Worm (Caenorhabditis elegans) whole organism, late embryonic: ENCODE measurements around the gene F21C10.5.
A peak's percentile ranks its signal among the peaks of the same experiment; 100 is the strongest.

Source experiments
- C08G9.2 ChIP-seq: sonication (generic microtip); optimal IDR thresholded peaks from 2 replicates; lab custom pipeline; 2016; ENCODE audit warnings: mild to moderate bottlenecking, missing genetic modification characterization, moderate library complexity, missing compliant biosample characterization
- C38D4.7 ChIP-seq: fragments of 200-800 bp; sonication (Bioruptor generic); optimal IDR thresholded peaks from 2 replicates; lab custom pipeline; 2018; ENCODE audit warnings: mild to moderate bottlenecking, missing genetic modification characterization, moderate library complexity, missing compliant biosample characterization
- F13H6.1 ChIP-seq: sonication (generic microtip); optimal IDR thresholded peaks from 2 replicates; lab custom pipeline; 2016; ENCODE audit warnings: missing genetic modification characterization, missing compliant biosample characterization
- K02D7.2 ChIP-seq: sonication (generic microtip); optimal IDR thresholded peaks from 2 replicates; lab custom pipeline; 2017; ENCODE audit warnings: mild to moderate bottlenecking, missing genetic modification characterization, missing compliant biosample characterization
- K09A11.1 ChIP-seq: sonication (generic microtip); optimal IDR thresholded peaks from 2 replicates; lab custom pipeline; 2017; ENCODE audit warnings: antibody characterized with exemption, mild to moderate bottlenecking, missing genetic modification characterization, missing compliant biosample characterization; ENCODE audit not compliant: insufficient read depth
- T23F11.4 ChIP-seq: fragments of 200-800 bp; sonication (Bioruptor generic); optimal IDR thresholded peaks from 2 replicates; lab custom pipeline; 2018; ENCODE audit warnings: mild to moderate bottlenecking, missing genetic modification characterization, missing compliant biosample characterization
- ahr-1 ChIP-seq: sonication (generic microtip); optimal IDR thresholded peaks from 2 replicates; lab custom pipeline; 2016; ENCODE audit warnings: missing genetic modification characterization, missing compliant biosample characterization
- ama-1 ChIP-seq: fragments of 150-350 bp; optimal IDR thresholded peaks from 2 replicates; lab custom pipeline; 2014
- ceh-14 ChIP-seq: sonication (generic microtip); optimal IDR thresholded peaks from 2 replicates; lab custom pipeline; 2016; ENCODE audit warnings: missing genotype, missing genetic modification characterization, missing compliant biosample characterization
- ceh-22 ChIP-seq: sonication (generic microtip); optimal IDR thresholded peaks from 2 replicates; lab custom pipeline; 2017; ENCODE audit warnings: missing biosample characterization, missing genetic modification characterization
- ceh-24 ChIP-seq: sonication (generic microtip); optimal IDR thresholded peaks from 2 replicates; lab custom pipeline; 2016; ENCODE audit warnings: mild to moderate bottlenecking, missing genetic modification characterization, missing compliant biosample characterization
- ceh-31 ChIP-seq: sonication (generic microtip); optimal IDR thresholded peaks from 2 replicates; lab custom pipeline; 2016; ENCODE audit warnings: missing genetic modification characterization, missing compliant biosample characterization
- ceh-48 ChIP-seq: sonication (generic microtip); optimal IDR thresholded peaks from 2 replicates; lab custom pipeline; 2016; ENCODE audit warnings: missing genetic modification characterization, inconsistent platforms, missing compliant biosample characterization
- ceh-6 ChIP-seq: fragments of 200-800 bp; sonication (Bioruptor generic); optimal IDR thresholded peaks from 2 replicates; lab custom pipeline; 2018; ENCODE audit warnings: mild to moderate bottlenecking, missing genetic modification characterization, missing compliant biosample characterization
- che-1 ChIP-seq: sonication (generic microtip); optimal IDR thresholded peaks from 2 replicates; lab custom pipeline; 2016; ENCODE audit warnings: mild to moderate bottlenecking, missing genetic modification characterization, missing compliant biosample characterization
- dve-1 ChIP-seq: sonication (generic microtip); optimal IDR thresholded peaks from 2 replicates; lab custom pipeline; 2017; ENCODE audit warnings: antibody characterized with exemption, mild to moderate bottlenecking, missing genetic modification characterization, missing compliant biosample characterization
- elt-2 ChIP-seq: sonication (generic microtip); optimal IDR thresholded peaks from 2 replicates; lab custom pipeline; 2016; ENCODE audit warnings: missing genetic modification reagents, missing genetic modification characterization, missing compliant biosample characterization
- elt-4 ChIP-seq: sonication (generic microtip); optimal IDR thresholded peaks from 2 replicates; lab custom pipeline; 2016; ENCODE audit warnings: missing genetic modification characterization, missing compliant biosample characterization
- eyg-1 ChIP-seq: sonication (generic microtip); optimal IDR thresholded peaks from 2 replicates; lab custom pipeline; 2016; ENCODE audit warnings: missing genotype, missing genetic modification characterization, missing compliant biosample characterization
- fax-1 ChIP-seq: sonication (generic microtip); optimal IDR thresholded peaks from 2 replicates; lab custom pipeline; 2016; ENCODE audit warnings: missing genotype, missing genetic modification characterization, missing compliant biosample characterization
- hlh-13 ChIP-seq: fragments of 200-800 bp; sonication (Bioruptor generic); optimal IDR thresholded peaks from 2 replicates; lab custom pipeline; 2018; ENCODE audit warnings: mild to moderate bottlenecking, missing genetic modification characterization, missing compliant biosample characterization
- hlh-15 ChIP-seq: sonication (generic microtip); optimal IDR thresholded peaks from 2 replicates; lab custom pipeline; 2016; ENCODE audit warnings: missing genetic modification characterization, missing compliant biosample characterization
- hlh-30 ChIP-seq: sonication (generic microtip); optimal IDR thresholded peaks from 2 replicates; lab custom pipeline; 2017; ENCODE audit warnings: antibody characterized with exemption, missing genetic modification characterization, missing compliant biosample characterization; ENCODE audit not compliant: insufficient read depth
- hlh-6 ChIP-seq: sonication (generic microtip); optimal IDR thresholded peaks from 2 replicates; lab custom pipeline; 2016; ENCODE audit warnings: missing genotype, missing genetic modification characterization, missing compliant biosample characterization
- hlh-8 ChIP-seq: sonication (generic microtip); optimal IDR thresholded peaks from 2 replicates; lab custom pipeline; 2016; ENCODE audit warnings: missing genotype, missing genetic modification characterization, missing compliant biosample characterization
- lin-11 ChIP-seq: fragments of 200-800 bp; sonication (Bioruptor generic); optimal IDR thresholded peaks from 2 replicates; lab custom pipeline; 2018; ENCODE audit warnings: mild to moderate bottlenecking, missing genetic modification characterization, missing compliant biosample characterization
- mec-3 ChIP-seq: sonication (generic microtip); optimal IDR thresholded peaks from 2 replicates; lab custom pipeline; 2016; ENCODE audit warnings: borderline replicate concordance, missing genetic modification characterization, missing compliant biosample characterization
- nfya-1 ChIP-seq: sonication (generic microtip); optimal IDR thresholded peaks from 2 replicates; lab custom pipeline; 2017; ENCODE audit warnings: missing genetic modification characterization, mild to moderate bottlenecking, missing compliant biosample characterization, antibody characterized with exemption, moderate library complexity
- pag-3 ChIP-seq: sonication (generic microtip); optimal IDR thresholded peaks from 2 replicates; lab custom pipeline; 2016; ENCODE audit warnings: missing compliant biosample characterization, missing genetic modification characterization, borderline replicate concordance
- pat-9 ChIP-seq: fragments of 200-800 bp; sonication (Bioruptor generic); optimal IDR thresholded peaks from 2 replicates; lab custom pipeline; 2018; ENCODE audit warnings: mild to moderate bottlenecking, missing genetic modification characterization, moderate library complexity, missing compliant biosample characterization
- pax-1 ChIP-seq: fragments of 150-350 bp; optimal IDR thresholded peaks from 2 replicates; lab custom pipeline; 2014; ENCODE audit warnings: missing biosample characterization, missing genetic modification characterization
- pha-2 ChIP-seq: sonication (generic microtip); optimal IDR thresholded peaks from 2 replicates; lab custom pipeline; 2017; ENCODE audit warnings: mild to moderate bottlenecking, missing genetic modification characterization, missing compliant biosample characterization
- pros-1 ChIP-seq: fragments of 150-350 bp; optimal IDR thresholded peaks from 2 replicates; lab custom pipeline; 2014; ENCODE audit warnings: missing biosample characterization, missing genetic modification reagents, missing genetic modification characterization
- sox-2 ChIP-seq: fragments of 200-800 bp; sonication (Bioruptor generic); IDR thresholded peaks from 2 replicates; pipeline ENCODE4 v1.3.6; 2022; ENCODE audit warnings: missing genetic modification reagents, missing genetic modification characterization, missing compliant biosample characterization
- syd-9 ChIP-seq: sonication (generic microtip); optimal IDR thresholded peaks from 2 replicates; lab custom pipeline; 2016; ENCODE audit warnings: mild to moderate bottlenecking, missing genetic modification characterization, moderate library complexity, missing compliant biosample characterization
- tbx-2 ChIP-seq: sonication (generic microtip); optimal IDR thresholded peaks from 2 replicates; lab custom pipeline; 2016; ENCODE audit warnings: missing genetic modification characterization, missing compliant biosample characterization
- tbx-7 ChIP-seq: sonication (generic microtip); optimal IDR thresholded peaks from 2 replicates; lab custom pipeline; 2016; ENCODE audit warnings: missing genotype, missing genetic modification characterization, missing compliant biosample characterization
- ttx-3 ChIP-seq: sonication (generic microtip); optimal IDR thresholded peaks from 2 replicates; lab custom pipeline; 2016; ENCODE audit warnings: missing genetic modification reagents, missing genetic modification characterization, missing compliant biosample characterization
- unc-3 ChIP-seq, 2 experiments: fragments of 200-800 bp in 1 of 2; sonication (Bioruptor generic) in 1 of 2; sonication (generic microtip) in 1 of 2; conservative IDR thresholded peaks in 1 of 2; optimal IDR thresholded peaks in 1 of 2; 2 replicates each; pipeline versions ENCODE4 v1.3.6 to Lab custom; 2016 to 2022; ENCODE audit warnings: missing compliant biosample characterization in 2 of 2, missing genetic modification characterization in 2 of 2, missing genetic modification reagents in 1 of 2
- unc-42 ChIP-seq: sonication (generic microtip); optimal IDR thresholded peaks from 2 replicates; lab custom pipeline; 2016; ENCODE audit warnings: missing genotype, missing genetic modification characterization, missing compliant biosample characterization

Gene F21C10.5

DNA sequence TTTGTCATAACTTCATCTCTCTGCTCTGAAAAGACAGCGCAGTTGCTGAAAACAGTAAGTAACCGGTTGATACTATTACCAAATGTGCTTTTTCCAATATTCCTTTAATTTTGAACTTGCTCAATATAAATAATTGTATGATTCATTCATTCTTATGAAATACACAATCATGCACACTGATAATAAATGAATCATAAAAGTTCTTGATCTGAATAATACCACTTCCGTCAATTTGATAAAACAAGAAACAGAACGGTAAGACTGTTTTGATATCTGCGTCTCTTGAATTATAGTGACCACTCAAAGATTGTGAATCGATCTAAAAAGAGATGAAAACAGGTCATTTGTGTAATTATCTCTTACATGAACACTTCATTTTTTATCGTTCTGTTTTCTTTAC is 871 bp downstream of the F21C10.5 start, which contains the start of gene F21C10.4:
Gene F21C10.4, plus strand, starts transcription at position 301 of the 400 bp plus-strand sequence.
- TF ChIP-seq ceh-48 (tag; lab: Kevin White, UChicago) (no peak), che-1 (tag; lab: Kevin White, UChicago) (no peak), tbx-7 (no peak), pat-9 (tag; lab: Kevin White, UChicago) (no peak), syd-9 (tag; lab: Kevin White, UChicago) (no peak), elt-2 (no peak), pros-1 (tag; lab: Kevin White, UChicago) (no peak), dve-1 (tag; lab: Kevin White, UChicago) (no peak), ceh-14 (tag; lab: Kevin White, UChicago) (no peak), nfya-1 (no peak), ceh-6 (GFP tag; lab: Kevin White, UChicago) (no peak), tbx-2 (no peak), hlh-13 (no peak), eyg-1 (tag; lab: Kevin White, UChicago) (no peak), F13H6.1 (tag; lab: Kevin White, UChicago) (no peak), pag-3 (no peak), pha-2 (tag; lab: Kevin White, UChicago) (no peak), sox-2 (GFP tag; lab: Robert Waterston, UW) (no peak), C38D4.7 (GFP tag; lab: Kevin White, UChicago) (no peak), ttx-3 (no peak)

DNA sequence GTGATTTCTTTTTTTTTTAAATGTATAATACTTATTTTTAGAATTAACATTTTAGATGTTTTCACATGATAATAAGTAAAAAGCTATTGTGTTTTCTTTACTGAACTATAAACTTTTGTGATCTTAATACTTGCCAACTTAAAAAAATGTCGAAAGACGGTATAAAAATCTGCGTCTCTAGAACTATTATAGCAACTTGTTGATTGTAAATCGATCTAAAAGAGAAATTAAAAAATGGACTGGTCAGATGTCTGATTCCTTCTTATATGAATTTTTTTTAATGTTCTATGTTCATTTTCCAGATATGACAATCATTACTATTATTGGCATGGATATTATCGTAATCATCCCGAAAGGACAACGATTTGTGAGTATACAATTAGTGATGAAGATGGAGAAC is 2.3 kb downstream of the F21C10.5 start, which contains the start of gene F21C10.3:
Gene F21C10.3, plus strand, starts transcription at position 301 of the 400 bp plus-strand sequence.
- TF ChIP-seq che-1 (tag; lab: Kevin White, UChicago) (no peak), ceh-31 (tag; lab: Kevin White, UChicago) (no peak), hlh-6 (tag; lab: Kevin White, UChicago) (no peak), tbx-2 (no peak), C08G9.2 (tag; lab: Kevin White, UChicago) (no peak), K02D7.2 (tag; lab: Kevin White, UChicago) (no peak), unc-3 (GFP tag; conservative IDR thresholded peaks at IDR 0.05; lab: Robert Waterston, UW) (no peak), unc-3 (tag; optimal IDR thresholded peaks at IDR 0.05; lab: Kevin White, UChicago) (no peak), ceh-22 (tag; lab: Kevin White, UChicago) (no peak)

DNA sequence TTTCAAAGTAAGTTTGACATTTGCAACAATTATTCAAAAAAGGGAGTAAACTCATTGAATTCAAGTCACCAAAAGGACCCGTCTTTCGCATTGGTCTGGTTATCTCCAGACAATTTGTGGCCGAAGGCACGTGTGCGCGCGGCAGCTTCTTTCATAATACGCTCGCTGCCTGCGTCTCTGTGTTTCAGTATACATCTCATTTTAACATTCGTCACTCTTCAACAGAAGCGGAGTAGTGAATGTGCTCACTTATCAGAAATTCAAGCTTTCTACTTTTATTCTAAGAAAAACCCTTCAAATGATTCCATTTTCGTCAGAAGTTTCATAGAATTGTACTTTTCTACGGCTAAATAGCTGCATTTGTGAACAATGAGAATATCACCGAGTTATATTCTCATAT is 3.1 kb downstream of the F21C10.5 start:
- TF ChIP-seq unc-42 (tag; lab: Kevin White, UChicago) (peak; percentile 40), ceh-24 (tag; lab: Kevin White, UChicago) (no peak), hlh-30 (peak; percentile 27)

DNA sequence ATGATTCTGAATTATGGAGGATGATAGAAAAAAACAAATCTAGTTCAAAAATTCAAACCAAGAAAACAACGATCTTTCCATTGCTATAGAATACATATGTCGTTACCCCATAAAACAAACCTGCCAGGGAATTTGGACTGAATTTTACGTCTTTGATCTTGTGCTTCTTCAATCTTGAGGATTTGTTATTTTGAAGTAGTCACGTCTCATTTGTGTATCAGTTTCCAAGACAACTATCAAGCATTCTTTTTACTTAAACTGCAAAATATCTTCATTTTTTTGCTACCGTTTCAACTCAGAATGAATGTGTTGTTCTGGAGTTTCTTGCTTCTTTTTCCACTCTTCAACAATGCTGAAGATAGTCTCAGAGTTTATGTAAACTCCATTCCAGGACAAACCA is 5.3 kb downstream of the F21C10.5 start, which contains the start of gene F21C10.19:
Gene F21C10.19, plus strand, starts transcription at position 301 of the 400 bp plus-strand sequence.
- TF ChIP-seq elt-4 (no peak), T23F11.4 (no peak), lin-11 (tag; lab: Kevin White, UChicago) (no peak), K09A11.1 (tag; lab: Kevin White, UChicago) (no peak), fax-1 (tag; lab: Kevin White, UChicago) (no peak), nfya-1 (no peak)

DNA sequence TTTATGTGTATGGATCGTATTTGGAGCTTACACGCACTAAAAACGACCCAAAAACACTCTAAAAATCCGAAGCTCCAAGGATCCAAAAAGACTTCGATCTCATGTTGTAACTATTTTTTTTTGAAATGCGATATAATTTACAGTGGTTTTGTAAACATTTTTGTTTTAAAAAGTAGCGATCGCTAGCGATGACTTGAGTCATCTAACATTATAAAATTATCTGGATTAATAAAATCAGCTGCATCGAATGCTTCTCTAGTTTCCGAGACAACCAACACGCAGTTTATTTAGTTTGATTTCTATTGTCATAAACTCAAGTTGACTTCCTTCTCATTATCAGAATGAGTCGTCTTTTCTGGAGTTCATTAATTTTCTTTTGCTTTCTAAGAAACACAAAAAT is 6.6 kb downstream of the F21C10.5 start, which contains the start of gene F21C10.1:
Gene F21C10.1, plus strand, starts transcription at position 301 of the 400 bp plus-strand sequence.
- TF ChIP-seq elt-4, result no peak
- no peak for TF ChIP-seq hlh-15
- TF ChIP-seq ahr-1 (tag; lab: Kevin White, UChicago), result no peak
- no peak for TF ChIP-seq nfya-1
- TF ChIP-seq K09A11.1 (tag; lab: Kevin White, UChicago), result no peak
- TF ChIP-seq mec-3 (tag; lab: Kevin White, UChicago), result no peak
- TF ChIP-seq ama-1, result no peak
- TF ChIP-seq hlh-6 (tag; lab: Kevin White, UChicago), result no peak
- TF ChIP-seq F13H6.1 (tag; lab: Kevin White, UChicago), result no peak
- no peak for TF ChIP-seq pax-1 (tag; lab: Kevin White, UChicago)
- TF ChIP-seq dve-1 (tag; lab: Kevin White, UChicago), result no peak
- TF ChIP-seq unc-42 (tag; lab: Kevin White, UChicago), result no peak
- no peak for TF ChIP-seq ceh-6 (GFP tag; lab: Kevin White, UChicago)
- TF ChIP-seq pat-9 (tag; lab: Kevin White, UChicago), result no peak
- TF ChIP-seq ceh-31 (tag; lab: Kevin White, UChicago), result no peak
- TF ChIP-seq elt-2, result no peak
- no peak for TF ChIP-seq tbx-7
- TF ChIP-seq hlh-8 (tag; lab: Kevin White, UChicago), result no peak
- no peak for TF ChIP-seq T23F11.4
